Fruit fly (Drosophila melanogaster) whole organism, embryonic: ENCODE data around the gene CG10298.
A peak's percentile ranks its signal among the peaks of the same experiment; 100 is the strongest.

Experiments
- Abd-B ChIP-seq: fragments of 200-800 bp; sonication (Bioruptor generic); optimal IDR thresholded peaks from 2 replicates; lab custom pipeline; 2018; ENCODE audit warnings: missing biosample characterization, mild to moderate bottlenecking, missing genetic modification characterization, moderate library complexity
- Ada2b ChIP-seq: fragments of 200-800 bp; sonication (Bioruptor generic); IDR thresholded peaks from 2 replicates; pipeline ENCODE4 v1.3.6; 2022; ENCODE audit warnings: missing biosample characterization, missing genetic modification characterization
- Adf1 ChIP-seq: fragments of 200-800 bp; sonication (Bioruptor generic); IDR thresholded peaks from 2 replicates; pipeline ENCODE4 v1.3.6; 2022; ENCODE audit warnings: missing biosample characterization, missing genetic modification characterization
- CG10565 ChIP-seq: fragments of 200-800 bp; sonication (Bioruptor generic); optimal IDR thresholded peaks from 3 replicates; lab custom pipeline; 2016; ENCODE audit warnings: missing biosample characterization, mild to moderate bottlenecking, missing genetic modification characterization
- CG12236 ChIP-seq: fragments of 200-800 bp; sonication (Bioruptor generic); optimal IDR thresholded peaks from 2 replicates; lab custom pipeline; 2016; ENCODE audit warnings: missing biosample characterization, missing genetic modification characterization
- CG1233 ChIP-seq: fragments of 200-800 bp; sonication (Bioruptor generic); optimal IDR thresholded peaks from 4 replicates; lab custom pipeline; 2018; ENCODE audit warnings: missing biosample characterization, mild to moderate bottlenecking, missing genetic modification characterization
- CG13296 ChIP-seq: fragments of 200-800 bp; sonication (Bioruptor generic); optimal IDR thresholded peaks from 3 replicates; lab custom pipeline; 2018; ENCODE audit warnings: missing biosample characterization, mild to moderate bottlenecking, missing genetic modification characterization
- CG15479 ChIP-seq: fragments of 200-800 bp; sonication (Bioruptor generic); optimal IDR thresholded peaks from 3 replicates; lab custom pipeline; 2019; ENCODE audit warnings: missing biosample characterization, mild to moderate bottlenecking, missing genetic modification characterization, moderate library complexity
- CG17802 ChIP-seq: fragments of 200-800 bp; sonication (Bioruptor generic); optimal IDR thresholded peaks from 2 replicates; lab custom pipeline; 2018; ENCODE audit warnings: missing biosample characterization, mild to moderate bottlenecking, missing genetic modification characterization, moderate library complexity
- CG17829 ChIP-seq: fragments of 200-800 bp; optimal IDR thresholded peaks from 2 replicates; lab custom pipeline; 2019; ENCODE audit warnings: missing biosample characterization, mild to moderate bottlenecking, missing genetic modification characterization, moderate library complexity
- CG2678 ChIP-seq: fragments of 200-800 bp; sonication (Bioruptor generic); optimal IDR thresholded peaks from 3 replicates; lab custom pipeline; 2019; ENCODE audit warnings: missing biosample characterization, mild to moderate bottlenecking, missing genetic modification characterization, moderate library complexity
- CG3995 ChIP-seq: fragments of 200-800 bp; sonication (Bioruptor generic); optimal IDR thresholded peaks from 3 replicates; lab custom pipeline; 2016; ENCODE audit warnings: missing biosample characterization, missing genetic modification characterization
- CG42726 ChIP-seq: fragments of 200-800 bp; sonication (Bioruptor generic); IDR thresholded peaks from 2 replicates; pipeline ENCODE4 v1.3.6; 2022; ENCODE audit warnings: missing biosample characterization, missing genetic modification characterization; ENCODE audit not compliant: partially characterized antibody
- CG4854 ChIP-seq: fragments of 200-800 bp; sonication (Bioruptor generic); optimal IDR thresholded peaks from 2 replicates; lab custom pipeline; 2016; ENCODE audit warnings: missing biosample characterization, missing genetic modification characterization, inconsistent platforms
- CG7357 ChIP-seq: fragments of 200-800 bp; sonication (Bioruptor generic); IDR thresholded peaks from 3 replicates; pipeline ENCODE4 v1.3.6; 2022; ENCODE audit warnings: missing biosample characterization, missing genetic modification characterization
- CG8478 ChIP-seq: fragments of >200 bp; optimal IDR thresholded peaks from 2 replicates; lab custom pipeline; 2018
- Chrac-16 ChIP-seq: fragments of 200-800 bp; sonication (Bioruptor generic); optimal IDR thresholded peaks from 3 replicates; lab custom pipeline; 2016; ENCODE audit warnings: missing biosample characterization, missing genetic modification characterization
- Dref ChIP-seq: fragments of 200-800 bp; sonication (Bioruptor generic); IDR thresholded peaks from 2 replicates; pipeline ENCODE4 v1.3.6; 2022; ENCODE audit warnings: missing biosample characterization, missing genetic modification characterization
- Fer1 ChIP-seq: fragments of 200-800 bp; sonication (Bioruptor generic); optimal IDR thresholded peaks from 2 replicates; lab custom pipeline; 2017; ENCODE audit warnings: missing biosample characterization, mild to moderate bottlenecking, missing genetic modification characterization
- GATAe ChIP-seq: fragments of 200-800 bp; sonication (Bioruptor generic); conservative IDR thresholded peaks from 2 replicates; pipeline ENCODE4 v1.3.6; 2022; ENCODE audit warnings: missing biosample characterization, missing genetic modification characterization
- H15 ChIP-seq: fragments of 200-800 bp; sonication (Bioruptor generic); IDR thresholded peaks from 3 replicates; pipeline ENCODE4 v1.3.6; 2022; ENCODE audit warnings: missing biosample characterization, missing genetic modification characterization
- Hmx ChIP-seq: fragments of 200-800 bp; sonication (Bioruptor generic); optimal IDR thresholded peaks from 2 replicates; lab custom pipeline; 2016; ENCODE audit warnings: missing biosample characterization, missing genetic modification characterization
- Hr39 ChIP-seq: fragments of >200 bp; optimal IDR thresholded peaks from 2 replicates; lab custom pipeline; 2017
- Lhr ChIP-seq: fragments of 200-800 bp; sonication (Bioruptor generic); optimal IDR thresholded peaks from 3 replicates; lab custom pipeline; 2017; ENCODE audit warnings: mild to moderate bottlenecking, missing biosample characterization, missing genetic modification reagents, missing genetic modification characterization
- Lim3 ChIP-seq: fragments of 200-800 bp; sonication (Bioruptor generic); IDR thresholded peaks from 2 replicates; pipeline ENCODE4 v1.3.6; 2022; ENCODE audit warnings: missing biosample characterization, missing genetic modification characterization
- Meics ChIP-seq: fragments of 200-800 bp; sonication (Bioruptor generic); optimal IDR thresholded peaks from 2 replicates; lab custom pipeline; 2017; ENCODE audit warnings: missing biosample characterization, mild to moderate bottlenecking, missing genetic modification characterization
- PHDP ChIP-seq: fragments of 200-800 bp; sonication (Bioruptor generic); optimal IDR thresholded peaks from 3 replicates; lab custom pipeline; 2018; ENCODE audit warnings: missing biosample characterization, mild to moderate bottlenecking, missing genetic modification characterization, moderate library complexity
- Trl ChIP-seq, 3 experiments: fragments of >200 bp in 2 of 3; fragments of 200-800 bp in 1 of 3; sonication (Bioruptor generic) in 1 of 3; optimal IDR thresholded peaks; 2 replicates in 1 of 3; 3 replicates in 2 of 3; lab custom pipeline; 2016 to 2017; ENCODE audit warnings: missing biosample characterization in 1 of 3, missing genetic modification characterization in 1 of 3
- bab2 ChIP-seq: fragments of 200-800 bp; sonication (Bioruptor generic); optimal IDR thresholded peaks from 2 replicates; lab custom pipeline; 2016; ENCODE audit warnings: missing biosample characterization, missing genetic modification characterization
- bbx ChIP-seq: fragments of 200-800 bp; sonication (Bioruptor generic); IDR thresholded peaks from 2 replicates; pipeline ENCODE4 v1.3.6; 2022; ENCODE audit warnings: missing biosample characterization, missing genetic modification characterization; ENCODE audit not compliant: partially characterized antibody
- br ChIP-seq: fragments of >200 bp; optimal IDR thresholded peaks from 2 replicates; lab custom pipeline; 2017
- bsh ChIP-seq, 2 experiments: fragments of 200-800 bp; sonication (Bioruptor generic); optimal IDR thresholded peaks; 2 replicates each; lab custom pipeline; 2017 to 2018; ENCODE audit warnings: mild to moderate bottlenecking in 2 of 2, missing biosample characterization in 2 of 2, missing genetic modification characterization in 2 of 2, moderate library complexity in 1 of 2
- cg ChIP-seq: fragments of 200-800 bp; sonication (Bioruptor generic); optimal IDR thresholded peaks from 3 replicates; lab custom pipeline; 2019; ENCODE audit warnings: missing biosample characterization, mild to moderate bottlenecking, missing genetic modification characterization, moderate library complexity
- chinmo ChIP-seq: fragments of 200-800 bp; sonication (Bioruptor generic); IDR thresholded peaks from 4 replicates; pipeline ENCODE4 v1.3.6; 2022; ENCODE audit warnings: missing biosample characterization, missing genetic modification characterization; ENCODE audit not compliant: partially characterized antibody
- disco-r ChIP-seq: fragments of 200-800 bp; sonication (Bioruptor generic); optimal IDR thresholded peaks from 2 replicates; lab custom pipeline; 2016; ENCODE audit warnings: missing biosample characterization, missing genetic modification characterization
- emc ChIP-seq: fragments of 200-800 bp; sonication (Bioruptor generic); optimal IDR thresholded peaks from 2 replicates; lab custom pipeline; 2016; ENCODE audit warnings: missing biosample characterization, missing genetic modification characterization
- fd102C ChIP-seq: fragments of 200-800 bp; sonication (Bioruptor generic); optimal IDR thresholded peaks from 2 replicates; lab custom pipeline; 2018; ENCODE audit warnings: missing biosample characterization, mild to moderate bottlenecking, missing genetic modification characterization, moderate library complexity
- ftz-f1 ChIP-seq: fragments of 200-800 bp; sonication (Bioruptor generic); optimal IDR thresholded peaks from 2 replicates; lab custom pipeline; 2016; ENCODE audit warnings: missing biosample characterization, missing genetic modification characterization
- fu2 ChIP-seq: fragments of 200-800 bp; sonication (Bioruptor generic); optimal IDR thresholded peaks from 2 replicates; lab custom pipeline; 2016; ENCODE audit warnings: missing biosample characterization, missing genetic modification characterization
- hb ChIP-seq: fragments of 200-800 bp; sonication (Bioruptor generic); IDR thresholded peaks from 3 replicates; pipeline ENCODE4 v1.3.6; 2022; ENCODE audit warnings: missing biosample characterization, missing genetic modification characterization; ENCODE audit not compliant: partially characterized antibody
- jigr1 ChIP-seq: fragments of 200-800 bp; sonication (Bioruptor generic); IDR thresholded peaks from 3 replicates; pipeline ENCODE4 v1.3.6; 2022; ENCODE audit warnings: missing biosample characterization, missing genetic modification characterization
- mirr ChIP-seq: fragments of 200-800 bp; sonication (Bioruptor generic); optimal IDR thresholded peaks from 3 replicates; lab custom pipeline; 2018; ENCODE audit warnings: missing biosample characterization, mild to moderate bottlenecking, missing genetic modification characterization
- nerfin-1 ChIP-seq: fragments of 200-800 bp; sonication (Bioruptor generic); optimal IDR thresholded peaks from 3 replicates; lab custom pipeline; 2019; ENCODE audit warnings: missing biosample characterization, mild to moderate bottlenecking, missing genetic modification characterization, moderate library complexity
- pb ChIP-seq: fragments of 200-800 bp; sonication (Bioruptor generic); optimal IDR thresholded peaks from 3 replicates; lab custom pipeline; 2016; ENCODE audit warnings: missing biosample characterization, missing genetic modification characterization
- pita ChIP-seq: fragments of 200-800 bp; sonication (Bioruptor generic); optimal IDR thresholded peaks from 2 replicates; lab custom pipeline; 2017; ENCODE audit warnings: missing biosample characterization, mild to moderate bottlenecking, missing genetic modification characterization
- pros ChIP-seq: fragments of 200-800 bp; sonication (Bioruptor generic); optimal IDR thresholded peaks from 3 replicates; lab custom pipeline; 2019; ENCODE audit warnings: missing biosample characterization, mild to moderate bottlenecking, missing genetic modification characterization, moderate library complexity
- pzg ChIP-seq: fragments of 200-800 bp; sonication (Bioruptor generic); optimal IDR thresholded peaks from 3 replicates; lab custom pipeline; 2018; ENCODE audit warnings: missing biosample characterization, mild to moderate bottlenecking, missing genetic modification characterization, moderate library complexity
- ranshi ChIP-seq: fragments of 200-800 bp; sonication (Bioruptor generic); IDR thresholded peaks from 2 replicates; pipeline ENCODE4 v1.3.6; 2022; ENCODE audit warnings: missing biosample characterization, missing genetic modification characterization
- sr ChIP-seq: fragments of 200-800 bp; sonication (Bioruptor generic); IDR thresholded peaks from 3 replicates; pipeline ENCODE4 v1.3.6; 2022; ENCODE audit warnings: missing biosample characterization, missing genetic modification characterization
- ssp ChIP-seq: fragments of 200-800 bp; sonication (Bioruptor generic); IDR thresholded peaks from 2 replicates; pipeline ENCODE4 v1.3.6; 2022; ENCODE audit warnings: missing biosample characterization, missing genetic modification characterization
- sug ChIP-seq: fragments of 200-800 bp; optimal IDR thresholded peaks from 2 replicates; lab custom pipeline; 2019; ENCODE audit warnings: missing biosample characterization, mild to moderate bottlenecking, missing genetic modification characterization, moderate library complexity
- tin ChIP-seq: fragments of 200-800 bp; sonication (Bioruptor generic); optimal IDR thresholded peaks from 3 replicates; lab custom pipeline; 2016; ENCODE audit warnings: missing biosample characterization, missing genetic modification characterization

Gene CG10298

DNA sequence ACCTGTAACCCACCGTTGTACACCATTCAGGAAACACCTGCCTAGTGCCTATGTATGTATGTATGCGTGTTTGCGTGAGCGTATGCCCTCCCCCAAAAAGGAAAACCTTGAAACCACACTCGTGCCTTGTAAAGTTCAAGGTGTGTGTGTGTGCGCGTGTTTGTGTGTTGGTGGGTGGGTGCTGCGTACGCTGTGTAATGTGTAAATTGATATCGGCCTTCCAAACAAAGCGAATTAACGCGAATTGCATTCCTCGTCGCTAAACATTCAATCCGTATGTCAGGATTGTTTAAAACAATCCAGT lies 40.6 kb downstream of the CG10298 start:
- TF ChIP-seq CG7357 (GFP tag; lab: Robert Waterston, UW) (no peak), ssp (GFP tag; lab: Robert Waterston, UW) (no peak), bsh (GFP tag; optimal IDR thresholded peaks at IDR 0.05; lab: Kevin White, UChicago) (no peak), Dref (GFP tag; lab: Robert Waterston, UW) (no peak), H15 (no peak), CG1233 (GFP tag; lab: Kevin White, UChicago) (no peak), CG3995 (GFP tag; lab: Kevin White, UChicago) (no peak), emc (GFP tag; lab: Kevin White, UChicago) (no peak), CG8478 (lab: Kevin White, UChicago) (peak; percentile 48), CG17829 (tag; lab: Kevin White, UChicago) (no peak), hb (no peak), Meics (no peak), cg (GFP tag; lab: Kevin White, UChicago) (peak; percentile 86), sr (GFP tag; lab: Robert Waterston, UW) (peak; percentile 47; the same call in 1 of the 3 replicates), Fer1 (GFP tag; lab: Kevin White, UChicago) (no peak), fd102C (no peak), CG17802 (no peak), pb (GFP tag; lab: Kevin White, UChicago) (no peak), Ada2b (GFP tag; lab: Robert Waterston, UW) (no peak), GATAe (GFP tag; lab: Robert Waterston, UW) (no peak), tin (GFP tag; lab: Kevin White, UChicago) (no peak), pros (GFP tag; lab: Kevin White, UChicago) (no peak), Hr39 (lab: Kevin White, UChicago) (no peak), Hmx (GFP tag; lab: Kevin White, UChicago) (no peak), CG2678 (no peak), PHDP (no peak), Abd-B (GFP tag; lab: Kevin White, UChicago) (no peak), ftz-f1 (peak; percentile 89), chinmo (GFP tag; lab: Robert Waterston, UW) (peak; percentile 72; the same call in 1 of the 4 replicates), Chrac-16 (GFP tag; lab: Kevin White, UChicago) (no peak), Lim3 (GFP tag; lab: Robert Waterston, UW) (no peak), CG13296 (GFP tag; lab: Kevin White, UChicago) (no peak), ranshi (GFP tag; lab: Robert Waterston, UW) (no peak), sug (tag; lab: Kevin White, UChicago) (peak; percentile 13), Adf1 (GFP tag; lab: Robert Waterston, UW) (0 out of 2 replicates have a peak, but pooled peaks have one; percentile 1), disco-r (GFP tag; lab: Kevin White, UChicago) (no peak), bab2 (GFP tag; lab: Kevin White, UChicago) (no peak), br (lab: Kevin White, UChicago) (no peak), pita (GFP tag; lab: Kevin White, UChicago) (no peak), jigr1 (GFP tag; lab: Robert Waterston, UW) (no peak), mirr (GFP tag; lab: Kevin White, UChicago) (peak; percentile 41), Lhr (GFP tag; lab: Kevin White, UChicago) (no peak), Trl (optimal IDR thresholded peaks at IDR 0.05; lab: Kevin White, UChicago) (no peak), Trl (GFP tag; optimal IDR thresholded peaks at IDR 0.05; lab: Kevin White, UChicago) (no peak), CG42726 (GFP tag; lab: Robert Waterston, UW) (no peak), nerfin-1 (tag; lab: Kevin White, UChicago) (peak; percentile 20), CG12236 (no peak), CG10565 (no peak), CG4854 (GFP tag; lab: Kevin White, UChicago) (no peak), CG15479 (GFP tag; lab: Kevin White, UChicago) (peak; percentile 11), fu2 (GFP tag; lab: Kevin White, UChicago) (no peak), bbx (GFP tag; lab: Robert Waterston, UW) (0 out of 2 replicates have a peak, but pooled peaks have one; percentile 32), pzg (GFP tag; lab: Kevin White, UChicago) (no peak)
